Worm (Caenorhabditis elegans) whole organism, L3 larva: ENCODE results near the gene C09G12.17.

Experiments
- ama-1 ChIP-seq: fragments of 150-350 bp; optimal IDR thresholded peaks from 2 replicates; lab custom pipeline; 2018
- ceh-28 ChIP-seq: fragments of 150-350 bp; optimal IDR thresholded peaks from 2 replicates; lab custom pipeline; 2014; ENCODE audit warnings: missing biosample characterization, missing genetic modification reagents, missing genetic modification characterization
- ceh-9 ChIP-seq: sonication (generic microtip); optimal IDR thresholded peaks from 2 replicates; lab custom pipeline; 2018; ENCODE audit warnings: missing biosample characterization, missing genetic modification characterization
- elt-3 ChIP-seq, 3 experiments: fragments of 150-350 bp in 1 of 3; sonication (generic microtip) in 2 of 3; optimal IDR thresholded peaks; 2 replicates in 2 of 3; 4 replicates in 1 of 3; lab custom pipeline; 2014 to 2017; ENCODE audit warnings: missing biosample characterization in 3 of 3, missing genetic modification characterization in 3 of 3
- fos-1 ChIP-seq: fragments of 150-350 bp; optimal IDR thresholded peaks from 2 replicates; lab custom pipeline; 2014; ENCODE audit warnings: missing biosample characterization, missing genetic modification characterization
- jun-1 ChIP-seq: fragments of 150-350 bp; optimal IDR thresholded peaks from 2 replicates; lab custom pipeline; 2014; ENCODE audit warnings: missing biosample characterization, missing genetic modification reagents, missing genetic modification characterization
- lin-15B ChIP-seq: fragments of 150-350 bp; optimal IDR thresholded peaks from 2 replicates; lab custom pipeline; 2014; ENCODE audit warnings: missing biosample characterization, missing genetic modification characterization
- mdl-1 ChIP-seq: fragments of 150-350 bp; optimal IDR thresholded peaks from 2 replicates; lab custom pipeline; 2014; ENCODE audit warnings: missing biosample characterization, missing genetic modification characterization
- nhr-237 ChIP-seq: fragments of 150-350 bp; optimal IDR thresholded peaks from 2 replicates; lab custom pipeline; 2014; ENCODE audit warnings: missing biosample characterization, missing genetic modification characterization
- pqm-1 ChIP-seq: fragments of 150-350 bp; optimal IDR thresholded peaks from 2 replicates; lab custom pipeline; 2017; ENCODE audit warnings: missing biosample characterization, missing genetic modification characterization, inconsistent platforms
- snpc-4 ChIP-seq: fragments of 150-350 bp; optimal IDR thresholded peaks from 2 replicates; lab custom pipeline; 2014; ENCODE audit warnings: missing biosample characterization, missing genetic modification characterization
- unc-62 ChIP-seq: fragments of 150-350 bp; sonication (generic microtip); optimal IDR thresholded peaks from 4 replicates; lab custom pipeline; 2014; ENCODE audit warnings: missing biosample characterization, missing genetic modification reagents, missing genetic modification characterization
- ztf-4 ChIP-seq: fragments of 150-350 bp; optimal IDR thresholded peaks from 2 replicates; lab custom pipeline; 2014; ENCODE audit warnings: missing biosample characterization, missing genetic modification characterization

DNA sequence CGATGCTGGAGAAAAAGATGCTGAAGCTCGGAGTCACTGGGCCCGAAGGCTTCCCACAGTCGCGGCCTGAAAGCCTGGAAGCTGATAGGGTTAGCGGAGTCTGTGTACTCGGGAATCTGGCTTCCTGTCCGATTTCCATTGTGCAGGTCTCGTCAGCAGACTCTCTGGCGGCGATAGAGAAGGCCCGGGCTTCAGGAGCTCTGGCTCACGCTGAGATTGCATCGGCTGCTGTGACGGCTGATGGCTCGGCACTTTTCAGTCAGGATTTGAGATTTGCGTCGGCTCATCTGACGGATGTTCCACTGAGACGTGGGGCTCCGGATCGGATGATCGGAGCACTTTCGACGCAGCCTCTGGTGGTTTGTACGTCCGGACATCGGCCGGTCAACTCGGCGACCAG, 27.2 kb upstream of the C09G12.17 start:
- TF ChIP-seq ama-1 (lab: Kevin White, UChicago) (no peak), ceh-28 (tag; lab: Kevin White, UChicago) (no peak), lin-15B (tag; lab: Kevin White, UChicago) (no peak), snpc-4 (tag; lab: Kevin White, UChicago) (no peak), ceh-9 (no peak), nhr-237 (tag; lab: Kevin White, UChicago) (no peak), pqm-1 (tag; lab: Kevin White, UChicago) (no peak), unc-62 (GFP tag; lab: Kevin White, UChicago) (no peak), jun-1 (tag; lab: Kevin White, UChicago) (no peak), elt-3 (tag; optimal IDR thresholded peaks at IDR 0.05; lab: Kevin White, UChicago) (no peak), mdl-1 (tag; lab: Kevin White, UChicago) (no peak), fos-1 (tag; lab: Kevin White, UChicago) (no peak), ztf-4 (tag; lab: Kevin White, UChicago) (no peak)
